Fruit fly (Drosophila melanogaster) whole organism, embryonic: ENCODE results near the gene RapGAP1.
A peak's percentile ranks its signal among the peaks of the same experiment; 100 is the strongest.

ENCODE experiments used
- Atf-2 ChIP-seq: fragments of 200-800 bp; sonication (Bioruptor generic); optimal IDR thresholded peaks from 2 replicates; lab custom pipeline; 2016; ENCODE audit warnings: missing biosample characterization, missing genetic modification characterization
- Atf6 ChIP-seq: fragments of 200-800 bp; sonication (Bioruptor generic); IDR thresholded peaks from 2 replicates; pipeline ENCODE4 v1.3.6; 2022; ENCODE audit warnings: missing biosample characterization, missing genetic modification characterization
- CG10959 ChIP-seq: fragments of 200-800 bp; sonication (Bioruptor generic); IDR thresholded peaks from 2 replicates; pipeline ENCODE4 v1.3.6; 2022; ENCODE audit warnings: missing biosample characterization, missing genetic modification characterization
- CG10979 ChIP-seq: fragments of 200-800 bp; sonication (Bioruptor generic); optimal IDR thresholded peaks from 2 replicates; lab custom pipeline; 2018; ENCODE audit warnings: missing biosample characterization, mild to moderate bottlenecking, missing genetic modification characterization, moderate library complexity
- CG11696 ChIP-seq: fragments of 200-800 bp; sonication (Bioruptor generic); IDR thresholded peaks from 2 replicates; pipeline ENCODE4 v1.3.6; 2022; ENCODE audit warnings: missing biosample characterization, missing genetic modification characterization
- CG12071 ChIP-seq: fragments of 200-800 bp; sonication (Bioruptor generic); optimal IDR thresholded peaks from 3 replicates; lab custom pipeline; 2018; ENCODE audit warnings: missing biosample characterization, mild to moderate bottlenecking, missing genetic modification characterization
- CG14014 ChIP-seq: fragments of 200-800 bp; sonication (Bioruptor generic); IDR thresholded peaks from 2 replicates; pipeline ENCODE4 v1.3.6; 2022; ENCODE audit warnings: missing biosample characterization, missing genetic modification characterization
- CG14441 ChIP-seq: fragments of 200-800 bp; sonication (Bioruptor generic); IDR thresholded peaks from 2 replicates; pipeline ENCODE4 v1.3.6; 2022; ENCODE audit warnings: missing biosample characterization, missing genetic modification characterization
- CG14667 ChIP-seq: fragments of 200-800 bp; sonication (Bioruptor generic); IDR thresholded peaks from 2 replicates; pipeline ENCODE4 v1.3.6; 2022; ENCODE audit warnings: missing biosample characterization, missing genetic modification characterization
- CG18619 ChIP-seq: fragments of 200-800 bp; sonication (Bioruptor generic); optimal IDR thresholded peaks from 3 replicates; lab custom pipeline; 2017; ENCODE audit warnings: missing biosample characterization, mild to moderate bottlenecking, missing genetic modification characterization
- CG3281 ChIP-seq: fragments of 200-800 bp; sonication (Bioruptor generic); optimal IDR thresholded peaks from 3 replicates; lab custom pipeline; 2017; ENCODE audit warnings: missing biosample characterization, mild to moderate bottlenecking, missing genetic modification characterization
- CG3726 ChIP-seq: fragments of 200-800 bp; sonication (Bioruptor generic); IDR thresholded peaks from 3 replicates; pipeline ENCODE4, ENCODE4 v1.3.6; 2022; ENCODE audit warnings: missing biosample characterization, missing genetic modification characterization
- CG4820 ChIP-seq: fragments of 200-800 bp; sonication (Bioruptor generic); optimal IDR thresholded peaks from 3 replicates; lab custom pipeline; 2016; ENCODE audit warnings: missing biosample characterization, missing genetic modification characterization
- Camta ChIP-seq: fragments of 200-800 bp; sonication (Bioruptor generic); optimal IDR thresholded peaks from 2 replicates; lab custom pipeline; 2016; ENCODE audit warnings: missing biosample characterization, missing genetic modification characterization
- Dref ChIP-seq: fragments of 200-800 bp; sonication (Bioruptor generic); IDR thresholded peaks from 2 replicates; pipeline ENCODE4 v1.3.6; 2022; ENCODE audit warnings: missing biosample characterization, missing genetic modification characterization
- E2f1 ChIP-seq: fragments of 200-800 bp; sonication (Bioruptor generic); IDR thresholded peaks from 2 replicates; pipeline ENCODE4 v1.3.6; 2022; ENCODE audit warnings: missing biosample characterization, missing genetic modification characterization
- Elba2 ChIP-seq: fragments of 200-800 bp; sonication (Bioruptor generic); optimal IDR thresholded peaks from 3 replicates; lab custom pipeline; 2016; ENCODE audit warnings: missing biosample characterization, missing genetic modification characterization
- Ets65A ChIP-seq: fragments of 200-800 bp; sonication (Bioruptor generic); peaks from one replicate; lab custom pipeline; 2016; ENCODE audit warnings: missing biosample characterization, missing genetic modification characterization
- HLHmδ ChIP-seq: fragments of 200-800 bp; sonication (Bioruptor generic); optimal IDR thresholded peaks from 2 replicates; lab custom pipeline; 2018; ENCODE audit warnings: missing biosample characterization, mild to moderate bottlenecking, missing genetic modification characterization, moderate library complexity
- HmgZ ChIP-seq: fragments of 200-800 bp; sonication (Bioruptor generic); optimal IDR thresholded peaks from 2 replicates; lab custom pipeline; 2018; ENCODE audit warnings: missing biosample characterization, mild to moderate bottlenecking, missing genetic modification characterization
- Hr51 ChIP-seq, 2 experiments: fragments of 200-800 bp; sonication (Bioruptor generic); optimal IDR thresholded peaks; 2 replicates in 1 of 2; 3 replicates in 1 of 2; lab custom pipeline; 2016 to 2018; ENCODE audit warnings: missing biosample characterization in 2 of 2, missing genetic modification characterization in 2 of 2, mild to moderate bottlenecking in 1 of 2, moderate library complexity in 1 of 2
- Med ChIP-seq: fragments of 200-800 bp; sonication (Bioruptor generic); peaks from one replicate; lab custom pipeline; 2016; ENCODE audit warnings: missing biosample characterization, missing genetic modification characterization, mild to moderate bottlenecking, inconsistent platforms, moderate library complexity
- NfI ChIP-seq: fragments of 200-800 bp; sonication (Bioruptor generic); optimal IDR thresholded peaks from 3 replicates; lab custom pipeline; 2018; ENCODE audit warnings: missing biosample characterization, mild to moderate bottlenecking, missing genetic modification characterization, moderate library complexity
- Ptx1 ChIP-seq: fragments of 200-800 bp; sonication (Bioruptor generic); IDR thresholded peaks from 2 replicates; pipeline ENCODE4 v1.3.6; 2022; ENCODE audit warnings: missing biosample characterization, missing genetic modification characterization
- Trl ChIP-seq, 3 experiments: fragments of >200 bp in 2 of 3; fragments of 200-800 bp in 1 of 3; sonication (Bioruptor generic) in 1 of 3; optimal IDR thresholded peaks; 2 replicates in 1 of 3; 3 replicates in 2 of 3; lab custom pipeline; 2016 to 2017; ENCODE audit warnings: missing biosample characterization in 1 of 3, missing genetic modification characterization in 1 of 3
- Xrp1 ChIP-seq: fragments of 200-800 bp; sonication (Bioruptor generic); IDR thresholded peaks from 2 replicates; pipeline ENCODE4 v1.3.6; 2022; ENCODE audit warnings: missing biosample characterization, missing genetic modification characterization
- bigmax ChIP-seq: fragments of 200-800 bp; sonication (Bioruptor generic); optimal IDR thresholded peaks from 2 replicates; lab custom pipeline; 2018; ENCODE audit warnings: missing biosample characterization, mild to moderate bottlenecking, missing genetic modification characterization
- cas ChIP-seq: fragments of 200-800 bp; sonication (Bioruptor generic); IDR thresholded peaks from 2 replicates; pipeline ENCODE4 v1.3.6; 2022; ENCODE audit warnings: missing biosample characterization, missing genetic modification characterization
- cato ChIP-seq: fragments of 200-800 bp; sonication (Bioruptor generic); optimal IDR thresholded peaks from 2 replicates; lab custom pipeline; 2016; ENCODE audit warnings: missing biosample characterization, missing genetic modification characterization, borderline replicate concordance
- caup ChIP-seq: fragments of 200-800 bp; sonication (Bioruptor generic); optimal IDR thresholded peaks from 3 replicates; lab custom pipeline; 2017; ENCODE audit warnings: missing biosample characterization, mild to moderate bottlenecking, missing genetic modification characterization, moderate library complexity; ENCODE audit not compliant: severe bottlenecking
- ci ChIP-seq: fragments of 200-800 bp; sonication (Bioruptor generic); IDR thresholded peaks from 3 replicates; pipeline ENCODE4 v1.3.6; 2022; ENCODE audit warnings: missing biosample characterization, missing genetic modification characterization
- crol ChIP-seq: fragments of 200-800 bp; sonication (Bioruptor generic); IDR thresholded peaks from 2 replicates; pipeline ENCODE4 v1.3.6; 2022; ENCODE audit warnings: missing biosample characterization, missing genetic modification characterization
- dmrt11E ChIP-seq: fragments of 200-800 bp; sonication (Bioruptor generic); optimal IDR thresholded peaks from 3 replicates; lab custom pipeline; 2018; ENCODE audit warnings: missing biosample characterization, mild to moderate bottlenecking, missing genetic modification characterization, moderate library complexity
- dpn ChIP-seq, 2 experiments: fragments of 200-800 bp; sonication (Bioruptor generic); optimal IDR thresholded peaks; 3 replicates each; lab custom pipeline; 2016; ENCODE audit warnings: missing biosample characterization in 2 of 2, missing genetic modification characterization in 2 of 2
- dysf ChIP-seq: fragments of 200-800 bp; sonication (Bioruptor generic); IDR thresholded peaks from 3 replicates; pipeline ENCODE4 v1.3.6; 2022; ENCODE audit warnings: missing biosample characterization, missing genetic modification characterization
- emc ChIP-seq: fragments of 200-800 bp; sonication (Bioruptor generic); optimal IDR thresholded peaks from 2 replicates; lab custom pipeline; 2016; ENCODE audit warnings: missing biosample characterization, missing genetic modification characterization
- eve ChIP-seq, 2 experiments: fragments of >200 bp; optimal IDR thresholded peaks; 2 replicates each; lab custom pipeline; 2017; ENCODE audit warnings: missing biosample characterization in 2 of 2, missing genetic modification characterization in 2 of 2
- fd64A ChIP-seq: fragments of 200-800 bp; sonication (Bioruptor generic); optimal IDR thresholded peaks from 3 replicates; lab custom pipeline; 2018; ENCODE audit warnings: missing biosample characterization, mild to moderate bottlenecking, missing genetic modification characterization
- grn ChIP-seq: fragments of 200-800 bp; sonication (Bioruptor generic); optimal IDR thresholded peaks from 3 replicates; lab custom pipeline; 2017; ENCODE audit warnings: missing biosample characterization, missing genetic modification characterization
- hb ChIP-seq: fragments of 200-800 bp; sonication (Bioruptor generic); IDR thresholded peaks from 3 replicates; pipeline ENCODE4 v1.3.6; 2022; ENCODE audit warnings: missing biosample characterization, missing genetic modification characterization; ENCODE audit not compliant: partially characterized antibody
- hkb ChIP-seq, 2 experiments: fragments of 200-800 bp in 1 of 2; fragments of >200 bp in 1 of 2; sonication (Bioruptor generic) in 1 of 2; IDR thresholded peaks in 1 of 2; optimal IDR thresholded peaks in 1 of 2; 2 replicates each; pipeline versions ENCODE4 v1.3.6 to Lab custom; 2017 to 2022; ENCODE audit warnings: missing biosample characterization in 1 of 2, missing genetic modification characterization in 1 of 2
- inv ChIP-seq: fragments of 200-800 bp; sonication (Bioruptor generic); IDR thresholded peaks from 2 replicates; pipeline ENCODE4 v1.3.6; 2022; ENCODE audit warnings: missing biosample characterization, missing genetic modification characterization; ENCODE audit not compliant: partially characterized antibody
- kay ChIP-seq: fragments of 200-800 bp; sonication (Bioruptor generic); optimal IDR thresholded peaks from 2 replicates; lab custom pipeline; 2016; ENCODE audit warnings: missing biosample characterization, missing genetic modification characterization
- luna ChIP-seq: fragments of 200-800 bp; sonication (Bioruptor generic); optimal IDR thresholded peaks from 2 replicates; lab custom pipeline; 2016; ENCODE audit warnings: missing biosample characterization, missing genetic modification characterization
- oc ChIP-seq: fragments of 200-800 bp; sonication (Bioruptor generic); optimal IDR thresholded peaks from 2 replicates; lab custom pipeline; 2018; ENCODE audit warnings: missing biosample characterization, mild to moderate bottlenecking, missing genetic modification characterization, moderate library complexity
- psq ChIP-seq: fragments of 200-800 bp; sonication (Bioruptor generic); optimal IDR thresholded peaks from 2 replicates; lab custom pipeline; 2017; ENCODE audit warnings: missing biosample characterization, missing genetic modification characterization
- shn ChIP-seq: fragments of 200-800 bp; sonication (Bioruptor generic); optimal IDR thresholded peaks from 3 replicates; lab custom pipeline; 2016; ENCODE audit warnings: missing biosample characterization, missing genetic modification characterization
- stc ChIP-seq: fragments of 200-800 bp; sonication (Bioruptor generic); IDR thresholded peaks from 2 replicates; pipeline ENCODE4 v1.3.6; 2022; ENCODE audit warnings: missing biosample characterization, missing genetic modification characterization
- tin ChIP-seq: fragments of 200-800 bp; sonication (Bioruptor generic); optimal IDR thresholded peaks from 3 replicates; lab custom pipeline; 2016; ENCODE audit warnings: missing biosample characterization, missing genetic modification characterization
- usp ChIP-seq: fragments of >200 bp; optimal IDR thresholded peaks from 2 replicates; lab custom pipeline; 2017; ENCODE audit warnings: missing biosample characterization, missing genetic modification characterization
- vvl ChIP-seq: fragments of 200-800 bp; sonication (Bioruptor generic); IDR thresholded peaks from 2 replicates; pipeline ENCODE4 v1.3.6; 2022; ENCODE audit warnings: missing biosample characterization, missing genetic modification characterization

The RapGAP1 gene

dm6 chr2L:7515396-7515795 is 63.4 kb downstream of the RapGAP1 start (continued):
- TF ChIP-seq cato (GFP tag; lab: Kevin White, UChicago), result no peak
- peak; percentile 57; the same call in 1 of the 3 replicates for TF ChIP-seq ci (GFP tag; lab: Robert Waterston, UW)
- TF ChIP-seq CG4820, result peak; percentile 28
- TF ChIP-seq Dref (GFP tag; lab: Robert Waterston, UW), result no peak
- peak; percentile 0 for TF ChIP-seq Camta
- TF ChIP-seq CG10979 (tag; lab: Kevin White, UChicago), result peak; percentile 46
- TF ChIP-seq CG14014, result no peak
- no peak for TF ChIP-seq CG12071 (GFP tag; lab: Kevin White, UChicago)
- TF ChIP-seq fd64A (GFP tag; lab: Kevin White, UChicago), result no peak
- peak; percentile 58 for TF ChIP-seq Ptx1 (GFP tag; lab: Robert Waterston, UW)
- no peak for TF ChIP-seq kay
- TF ChIP-seq dmrt11E (tag; lab: Kevin White, UChicago), result peak; percentile 39
- TF ChIP-seq Trl (optimal IDR thresholded peaks at IDR 0.05; lab: Kevin White, UChicago), result no peak
- no peak for TF ChIP-seq Trl (GFP tag; optimal IDR thresholded peaks at IDR 0.05; lab: Kevin White, UChicago)
- TF ChIP-seq HLHmδ (GFP tag; lab: Kevin White, UChicago), result no peak
- no peak for TF ChIP-seq hb (GFP tag; lab: Robert Waterston, UW)
- TF ChIP-seq Ets65A (GFP tag; lab: Kevin White, UChicago), result peak; percentile 21
- no peak for TF ChIP-seq psq (GFP tag; lab: Kevin White, UChicago)
- no peak for TF ChIP-seq crol
- no peak for TF ChIP-seq grn (GFP tag; lab: Kevin White, UChicago)
- no peak for TF ChIP-seq Elba2 (GFP tag; lab: Kevin White, UChicago)
- TF ChIP-seq emc (GFP tag; lab: Kevin White, UChicago), result no peak
- TF ChIP-seq NfI (GFP tag; lab: Kevin White, UChicago), result no peak
- no peak for TF ChIP-seq CG11696
- TF ChIP-seq CG18619, result no peak
- TF ChIP-seq eve (GFP tag; optimal IDR thresholded peaks at IDR 0.05; lab: Kevin White, UChicago), result no peak
- TF ChIP-seq luna, result no peak
- peak; percentile 56; the same call in 1 of the 2 replicates for TF ChIP-seq vvl
- peak; percentile 31 for TF ChIP-seq tin
- TF ChIP-seq dpn (GFP tag; optimal IDR thresholded peaks at IDR 0.05; lab: Kevin White, UChicago), result peak; percentile 10 to 13
- peak; percentile 96 for TF ChIP-seq oc
- no peak for TF ChIP-seq Atf-2 (GFP tag; lab: Kevin White, UChicago)
- TF ChIP-seq E2f1, result peak; percentile 9; the same call in 1 of the 2 replicates
- TF ChIP-seq CG3281 (GFP tag; lab: Kevin White, UChicago), result no peak
- TF ChIP-seq bigmax (GFP tag; lab: Kevin White, UChicago), result no peak
- TF ChIP-seq shn (GFP tag; lab: Kevin White, UChicago), result no peak
- no peak for TF ChIP-seq usp
- peak in 1 of 2 experiments; percentile 45 for TF ChIP-seq Hr51 (GFP tag; optimal IDR thresholded peaks at IDR 0.05; lab: Kevin White, UChicago)
- TF ChIP-seq dysf (GFP tag; lab: Robert Waterston, UW), result 0 out of 3 replicates have a peak, but pooled peaks have one; percentile 51
- peak; percentile 28; the same call in 1 of the 2 replicates for TF ChIP-seq stc (GFP tag; lab: Robert Waterston, UW)
- TF ChIP-seq CG14441 (GFP tag; lab: Robert Waterston, UW), result 0 out of 2 replicates have a peak, but pooled peaks have one; percentile 27
- no peak for TF ChIP-seq CG3726 (GFP tag; lab: Robert Waterston, UW)
- TF ChIP-seq HmgZ (tag; lab: Kevin White, UChicago), result no peak
- no peak for TF ChIP-seq Atf6
- no peak for TF ChIP-seq cas (GFP tag; lab: Robert Waterston, UW)
- no peak for TF ChIP-seq CG14667
- TF ChIP-seq Xrp1 (GFP tag; lab: Robert Waterston, UW), result peak; percentile 74
- TF ChIP-seq hkb (optimal IDR thresholded peaks at IDR 0.05; lab: Kevin White, UChicago), result no peak
- TF ChIP-seq hkb (GFP tag; IDR thresholded peaks at IDR 0.05; lab: Robert Waterston, UW), result no peak
- TF ChIP-seq Med (GFP tag; lab: Kevin White, UChicago), result peak; percentile 74
- no peak for TF ChIP-seq CG10959 (GFP tag; lab: Robert Waterston, UW)
- no peak for TF ChIP-seq inv (GFP tag; lab: Robert Waterston, UW)
- TF ChIP-seq caup (GFP tag; lab: Kevin White, UChicago), result no peak
